Fruit fly (Drosophila melanogaster) whole organism, embryonic: ENCODE results near the gene Dph5.
A peak's percentile ranks its signal among the peaks of the same experiment; 100 is the strongest.

Experiments used
- Atf3 ChIP-seq: fragments of 200-800 bp; sonication (Bioruptor generic); optimal IDR thresholded peaks from 3 replicates; lab custom pipeline; 2016; ENCODE audit warnings: missing biosample characterization, missing genetic modification characterization
- Bgb ChIP-seq: fragments of 200-800 bp; sonication (Bioruptor generic); IDR thresholded peaks from 2 replicates; pipeline ENCODE4 v1.3.6; 2022; ENCODE audit warnings: missing biosample characterization, missing genetic modification characterization; ENCODE audit not compliant: partially characterized antibody
- CG10274 ChIP-seq: fragments of 200-800 bp; sonication (Bioruptor generic); optimal IDR thresholded peaks from 3 replicates; lab custom pipeline; 2017; ENCODE audit warnings: missing biosample characterization, mild to moderate bottlenecking, missing genetic modification characterization
- CG11093 ChIP-seq: fragments of 200-800 bp; sonication (Bioruptor generic); IDR thresholded peaks from 3 replicates; pipeline ENCODE4 v1.3.6; 2022; ENCODE audit warnings: missing biosample characterization, missing genetic modification characterization
- CG14710 ChIP-seq: fragments of 200-800 bp; sonication (Bioruptor generic); optimal IDR thresholded peaks from 3 replicates; lab custom pipeline; 2019; ENCODE audit warnings: missing biosample characterization, mild to moderate bottlenecking, missing genetic modification characterization, moderate library complexity
- CG15514 ChIP-seq: fragments of 200-800 bp; sonication (Bioruptor generic); optimal IDR thresholded peaks from 3 replicates; lab custom pipeline; 2017; ENCODE audit warnings: missing biosample characterization, missing genetic modification characterization, mild to moderate bottlenecking, moderate library complexity, missing genetic modification reagents
- CG17186 ChIP-seq: fragments of 200-800 bp; sonication (Bioruptor generic); optimal IDR thresholded peaks from 3 replicates; lab custom pipeline; 2017; ENCODE audit warnings: missing biosample characterization, missing genetic modification reagents, missing genetic modification characterization
- CG17359 ChIP-seq: fragments of 200-800 bp; sonication (Bioruptor generic); optimal IDR thresholded peaks from 3 replicates; lab custom pipeline; 2018; ENCODE audit warnings: missing biosample characterization, mild to moderate bottlenecking, missing genetic modification characterization, moderate library complexity
- CG17612 ChIP-seq: fragments of 200-800 bp; sonication (Bioruptor generic); IDR thresholded peaks from 2 replicates; pipeline ENCODE4 v1.3.6; 2022; ENCODE audit warnings: missing biosample characterization, missing genetic modification characterization
- CG18476 ChIP-seq: fragments of 200-800 bp; sonication (Bioruptor generic); optimal IDR thresholded peaks from 2 replicates; lab custom pipeline; 2016; ENCODE audit warnings: missing biosample characterization, mild to moderate bottlenecking, missing genetic modification characterization
- CG2202 ChIP-seq: fragments of 200-800 bp; sonication (Bioruptor generic); optimal IDR thresholded peaks from 2 replicates; lab custom pipeline; 2018; ENCODE audit warnings: missing biosample characterization, mild to moderate bottlenecking, missing genetic modification characterization
- CG31365 ChIP-seq: fragments of 200-800 bp; sonication (Bioruptor generic); optimal IDR thresholded peaks from 2 replicates; lab custom pipeline; 2018; ENCODE audit warnings: missing biosample characterization, mild to moderate bottlenecking, missing genetic modification characterization
- CG42726 ChIP-seq: fragments of 200-800 bp; sonication (Bioruptor generic); IDR thresholded peaks from 2 replicates; pipeline ENCODE4 v1.3.6; 2022; ENCODE audit warnings: missing biosample characterization, missing genetic modification characterization; ENCODE audit not compliant: partially characterized antibody
- CG5953 ChIP-seq: fragments of 200-800 bp; sonication (Bioruptor generic); IDR thresholded peaks from 2 replicates; pipeline ENCODE4 v1.3.6; 2022; ENCODE audit warnings: missing biosample characterization, missing genetic modification characterization
- CG6683 ChIP-seq: fragments of 200-800 bp; sonication (Bioruptor generic); optimal IDR thresholded peaks from 2 replicates; lab custom pipeline; 2017; ENCODE audit warnings: missing biosample characterization, mild to moderate bottlenecking, missing genetic modification characterization, missing genetic modification reagents
- Camta ChIP-seq: fragments of 200-800 bp; sonication (Bioruptor generic); optimal IDR thresholded peaks from 2 replicates; lab custom pipeline; 2016; ENCODE audit warnings: missing biosample characterization, missing genetic modification characterization
- CoRest ChIP-seq: fragments of 200-800 bp; sonication (Bioruptor generic); optimal IDR thresholded peaks from 3 replicates; lab custom pipeline; 2018; ENCODE audit warnings: missing biosample characterization, mild to moderate bottlenecking, missing genetic modification characterization, moderate library complexity
- Ets65A ChIP-seq: fragments of 200-800 bp; sonication (Bioruptor generic); peaks from one replicate; lab custom pipeline; 2016; ENCODE audit warnings: missing biosample characterization, missing genetic modification characterization
- Ets97D ChIP-seq: fragments of 200-800 bp; sonication (Bioruptor generic); optimal IDR thresholded peaks from 3 replicates; lab custom pipeline; 2016; ENCODE audit warnings: missing biosample characterization, missing genetic modification characterization
- Hey ChIP-seq: fragments of 200-800 bp; sonication (Bioruptor generic); optimal IDR thresholded peaks from 3 replicates; lab custom pipeline; 2018; ENCODE audit warnings: missing biosample characterization, mild to moderate bottlenecking, missing genetic modification characterization
- Kr ChIP-seq: fragments of 200-800 bp; sonication (Bioruptor generic); optimal IDR thresholded peaks from 2 replicates; lab custom pipeline; 2017; ENCODE audit warnings: missing biosample characterization, mild to moderate bottlenecking, missing genetic modification characterization
- MBD-R2 ChIP-seq: fragments of 200-800 bp; sonication (Bioruptor generic); IDR thresholded peaks from 2 replicates; pipeline ENCODE4 v1.3.6; 2022; ENCODE audit warnings: missing biosample characterization, missing genetic modification characterization
- Max ChIP-seq: fragments of 200-800 bp; sonication (Bioruptor generic); optimal IDR thresholded peaks from 2 replicates; lab custom pipeline; 2016; ENCODE audit warnings: missing biosample characterization, mild to moderate bottlenecking, missing genetic modification characterization
- NC2α ChIP-seq: fragments of 200-800 bp; sonication (Bioruptor generic); optimal IDR thresholded peaks from 2 replicates; lab custom pipeline; 2016; ENCODE audit warnings: missing biosample characterization, missing genetic modification characterization
- Opbp ChIP-seq: fragments of 200-800 bp; sonication (Bioruptor generic); IDR thresholded peaks from 3 replicates; pipeline ENCODE4 v1.3.6; 2022; ENCODE audit warnings: missing biosample characterization, missing genetic modification characterization; ENCODE audit not compliant: partially characterized antibody
- Optix ChIP-seq: fragments of 200-800 bp; sonication (Bioruptor generic); IDR thresholded peaks from 3 replicates; pipeline ENCODE4 v1.3.6; 2022; ENCODE audit warnings: missing biosample characterization, missing genetic modification characterization
- Scr ChIP-seq: fragments of 200-800 bp; sonication (Bioruptor generic); IDR thresholded peaks from 2 replicates; pipeline ENCODE4 v1.3.6; 2022; ENCODE audit warnings: missing biosample characterization, missing genetic modification characterization; ENCODE audit not compliant: partially characterized antibody
- Sry-δ ChIP-seq: fragments of 200-800 bp; sonication (Bioruptor generic); optimal IDR thresholded peaks from 2 replicates; lab custom pipeline; 2016; ENCODE audit warnings: missing biosample characterization, missing genetic modification characterization
- aop ChIP-seq: fragments of 200-800 bp; sonication (Bioruptor generic); IDR thresholded peaks from 2 replicates; pipeline ENCODE4 v1.3.6; 2022; ENCODE audit warnings: missing biosample characterization, missing genetic modification characterization
- ara ChIP-seq: fragments of 200-800 bp; sonication (Bioruptor generic); IDR thresholded peaks from 2 replicates; pipeline ENCODE4 v1.3.6; 2022; ENCODE audit warnings: missing biosample characterization, missing genetic modification characterization
- ase ChIP-seq: fragments of 200-800 bp; sonication (Bioruptor generic); IDR thresholded peaks from 3 replicates; pipeline ENCODE4 v1.3.6; 2022; ENCODE audit warnings: missing biosample characterization, missing genetic modification characterization
- chif ChIP-seq, 2 experiments: fragments of 200-800 bp; sonication (Bioruptor generic); optimal IDR thresholded peaks; 3 replicates each; lab custom pipeline; 2016; ENCODE audit warnings: missing biosample characterization in 2 of 2, missing genetic modification characterization in 2 of 2
- da ChIP-seq: fragments of 200-800 bp; sonication (Bioruptor generic); optimal IDR thresholded peaks from 2 replicates; lab custom pipeline; 2016; ENCODE audit warnings: missing biosample characterization, missing genetic modification characterization
- danr ChIP-seq: fragments of 200-800 bp; sonication (Bioruptor generic); IDR thresholded peaks from 2 replicates; pipeline ENCODE4 v1.3.6; 2022; ENCODE audit warnings: missing biosample characterization, missing genetic modification characterization
- dati ChIP-seq: fragments of 200-800 bp; sonication (Bioruptor generic); IDR thresholded peaks from 2 replicates; pipeline ENCODE4 v1.3.6; 2022; ENCODE audit warnings: missing biosample characterization, missing genetic modification characterization
- ems ChIP-seq: fragments of 200-800 bp; sonication (Bioruptor generic); optimal IDR thresholded peaks from 3 replicates; lab custom pipeline; 2016; ENCODE audit warnings: missing biosample characterization, missing genetic modification characterization
- fd96Cb ChIP-seq: fragments of 200-800 bp; sonication (Bioruptor generic); optimal IDR thresholded peaks from 2 replicates; lab custom pipeline; 2018; ENCODE audit warnings: missing biosample characterization, mild to moderate bottlenecking, missing genetic modification characterization, moderate library complexity
- fu2 ChIP-seq: fragments of 200-800 bp; sonication (Bioruptor generic); optimal IDR thresholded peaks from 2 replicates; lab custom pipeline; 2016; ENCODE audit warnings: missing biosample characterization, missing genetic modification characterization
- gem ChIP-seq: fragments of 200-800 bp; sonication (Bioruptor generic); optimal IDR thresholded peaks from 2 replicates; lab custom pipeline; 2019; ENCODE audit warnings: missing biosample characterization, mild to moderate bottlenecking, missing genetic modification characterization, moderate library complexity
- h ChIP-seq: fragments of >200 bp; optimal IDR thresholded peaks from 2 replicates; lab custom pipeline; 2017
- hkb ChIP-seq, 2 experiments: fragments of 200-800 bp in 1 of 2; fragments of >200 bp in 1 of 2; sonication (Bioruptor generic) in 1 of 2; IDR thresholded peaks in 1 of 2; optimal IDR thresholded peaks in 1 of 2; 2 replicates each; pipeline versions ENCODE4 v1.3.6 to Lab custom; 2017 to 2022; ENCODE audit warnings: missing biosample characterization in 1 of 2, missing genetic modification characterization in 1 of 2
- jumu ChIP-seq: fragments of 200-800 bp; sonication (Bioruptor generic); optimal IDR thresholded peaks from 3 replicates; lab custom pipeline; 2016; ENCODE audit warnings: missing biosample characterization, missing genetic modification characterization
- pzg ChIP-seq: fragments of 200-800 bp; sonication (Bioruptor generic); optimal IDR thresholded peaks from 3 replicates; lab custom pipeline; 2018; ENCODE audit warnings: missing biosample characterization, mild to moderate bottlenecking, missing genetic modification characterization, moderate library complexity
- schlank ChIP-seq: fragments of 200-800 bp; sonication (Bioruptor generic); optimal IDR thresholded peaks from 2 replicates; lab custom pipeline; 2018; ENCODE audit warnings: missing biosample characterization, mild to moderate bottlenecking, missing genetic modification characterization
- slp2 ChIP-seq: fragments of 200-800 bp; sonication (Bioruptor generic); optimal IDR thresholded peaks from 2 replicates; lab custom pipeline; 2016; ENCODE audit warnings: missing biosample characterization, missing genetic modification characterization
- sqz ChIP-seq: fragments of 200-800 bp; sonication (Bioruptor generic); optimal IDR thresholded peaks from 3 replicates; lab custom pipeline; 2018; ENCODE audit warnings: missing biosample characterization, mild to moderate bottlenecking, missing genetic modification characterization
- ssp ChIP-seq: fragments of 200-800 bp; sonication (Bioruptor generic); IDR thresholded peaks from 2 replicates; pipeline ENCODE4 v1.3.6; 2022; ENCODE audit warnings: missing biosample characterization, missing genetic modification characterization
- tup ChIP-seq: fragments of 200-800 bp; sonication (Bioruptor generic); optimal IDR thresholded peaks from 2 replicates; lab custom pipeline; 2016; ENCODE audit warnings: missing biosample characterization, mild to moderate bottlenecking, missing genetic modification characterization, moderate library complexity
- twi ChIP-seq: fragments of 200-800 bp; optimal IDR thresholded peaks from 2 replicates; lab custom pipeline; 2019; ENCODE audit warnings: missing biosample characterization, mild to moderate bottlenecking, missing genetic modification characterization, moderate library complexity
- vfl ChIP-seq: fragments of 200-800 bp; sonication (Bioruptor generic); optimal IDR thresholded peaks from 2 replicates; lab custom pipeline; 2016; ENCODE audit warnings: missing biosample characterization, missing genetic modification characterization
- wor ChIP-seq: fragments of 200-800 bp; sonication (Bioruptor generic); IDR thresholded peaks from 2 replicates; pipeline ENCODE4 v1.3.6; 2022; ENCODE audit warnings: missing biosample characterization, missing genetic modification characterization
- zfh2 ChIP-seq: fragments of 200-800 bp; sonication (Bioruptor generic); optimal IDR thresholded peaks from 2 replicates; lab custom pipeline; 2016; ENCODE audit warnings: missing biosample characterization, missing genetic modification characterization

Dph5 gene

DNA sequence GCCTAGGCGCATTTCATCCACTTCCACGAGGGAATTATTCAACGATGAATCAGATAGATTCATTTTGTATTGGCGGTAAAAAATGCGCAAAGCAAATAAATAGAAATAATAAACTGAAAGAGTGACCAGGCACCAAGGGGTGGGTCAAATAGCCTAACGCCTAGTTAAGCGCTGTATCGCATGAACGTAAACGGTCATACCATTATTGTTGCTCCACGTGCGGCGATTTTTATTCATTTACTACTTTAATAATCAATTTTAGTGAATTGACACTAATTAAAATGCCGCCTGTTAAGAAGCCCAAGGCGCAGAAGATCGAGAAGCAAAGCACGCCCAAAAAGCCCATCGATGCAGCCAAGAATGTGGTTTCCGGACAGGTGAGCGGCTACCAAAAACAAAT lies 1.6 kb upstream of the Dph5 start, which contains the start of the genes CG33107 and CG6937 (continued):
- TF ChIP-seq Scr (GFP tag; lab: Robert Waterston, UW) (peak; percentile 28; the same call in 1 of the 2 replicates), Kr (GFP tag; lab: Kevin White, UChicago) (no peak), CG42726 (GFP tag; lab: Robert Waterston, UW) (peak; percentile 48; the same call in 1 of the 2 replicates), CG6683 (GFP tag; lab: Kevin White, UChicago) (no peak), Optix (GFP tag; lab: Robert Waterston, UW) (no peak), CG18476 (GFP tag; lab: Kevin White, UChicago) (no peak), gem (tag; lab: Kevin White, UChicago) (no peak), ems (GFP tag; lab: Kevin White, UChicago) (no peak), sqz (no peak), Ets65A (GFP tag; lab: Kevin White, UChicago) (no peak), CG11093 (GFP tag; lab: Robert Waterston, UW) (no peak), fd96Cb (tag; lab: Kevin White, UChicago) (no peak), ara (GFP tag; lab: Robert Waterston, UW) (no peak), chif (GFP tag; optimal IDR thresholded peaks at IDR 0.05; lab: Kevin White, UChicago) (no peak), jumu (no peak), Hey (tag; lab: Kevin White, UChicago) (no peak), Opbp (GFP tag; lab: Robert Waterston, UW) (0 out of 3 replicates have a peak, but pooled peaks have one; percentile 48), twi (tag; lab: Kevin White, UChicago) (no peak), MBD-R2 (GFP tag; lab: Robert Waterston, UW) (peak; percentile 83), CG10274 (GFP tag; lab: Kevin White, UChicago) (no peak), CG17612 (GFP tag; lab: Robert Waterston, UW) (no peak), schlank (tag; lab: Kevin White, UChicago) (no peak), pzg (GFP tag; lab: Kevin White, UChicago) (peak; percentile 76), slp2 (no peak), CG17186 (GFP tag; lab: Kevin White, UChicago) (peak; percentile 34), NC2α (GFP tag; lab: Kevin White, UChicago) (no peak), Atf3 (GFP tag; lab: Kevin White, UChicago) (no peak), wor (GFP tag; lab: Robert Waterston, UW) (no peak), danr (GFP tag; lab: Robert Waterston, UW) (no peak), ssp (no peak), vfl (GFP tag; lab: Kevin White, UChicago) (no peak), CG17359 (tag; lab: Kevin White, UChicago) (no peak), CG14710 (peak; percentile 35), Sry-δ (GFP tag; lab: Kevin White, UChicago) (peak; percentile 12), tup (no peak), Ets97D (GFP tag; lab: Kevin White, UChicago) (peak; percentile 30), Max (GFP tag; lab: Kevin White, UChicago) (peak; percentile 87), h (lab: Kevin White, UChicago) (no peak), CG2202 (tag; lab: Kevin White, UChicago) (no peak), da (GFP tag; lab: Kevin White, UChicago) (no peak), CG5953 (no peak), CG31365 (tag; lab: Kevin White, UChicago) (no peak), dati (GFP tag; lab: Robert Waterston, UW) (no peak), aop (GFP tag; lab: Robert Waterston, UW) (no peak), ase (GFP tag; lab: Robert Waterston, UW) (no peak), hkb (optimal IDR thresholded peaks at IDR 0.05; lab: Kevin White, UChicago) (peak; percentile 21), hkb (GFP tag; IDR thresholded peaks at IDR 0.05; lab: Robert Waterston, UW) (no peak), zfh2 (GFP tag; lab: Kevin White, UChicago) (no peak), Camta (GFP tag; lab: Kevin White, UChicago) (no peak), CG15514 (GFP tag; lab: Kevin White, UChicago) (peak; percentile 35), fu2 (GFP tag; lab: Kevin White, UChicago) (no peak), Bgb (GFP tag; lab: Robert Waterston, UW) (no peak), CoRest (tag; lab: Kevin White, UChicago) (peak; percentile 4)
